Worm (Caenorhabditis elegans) whole organism, late embryonic: Measurements from ENCODE around the gene tmed-13.

Experiments
- C38D4.7 ChIP-seq: fragments of 200-800 bp; sonication (Bioruptor generic); optimal IDR thresholded peaks from 2 replicates; lab custom pipeline; 2018; ENCODE audit warnings: mild to moderate bottlenecking, missing genetic modification characterization, moderate library complexity, missing compliant biosample characterization
- F13H6.1 ChIP-seq: sonication (generic microtip); optimal IDR thresholded peaks from 2 replicates; lab custom pipeline; 2016; ENCODE audit warnings: missing genetic modification characterization, missing compliant biosample characterization
- K09A11.1 ChIP-seq: sonication (generic microtip); optimal IDR thresholded peaks from 2 replicates; lab custom pipeline; 2017; ENCODE audit warnings: antibody characterized with exemption, mild to moderate bottlenecking, missing genetic modification characterization, missing compliant biosample characterization; ENCODE audit not compliant: insufficient read depth
- Y22D7AL.16 ChIP-seq: sonication (generic microtip); optimal IDR thresholded peaks from 2 replicates; lab custom pipeline; 2016; ENCODE audit warnings: missing genetic modification characterization, missing compliant biosample characterization
- ahr-1 ChIP-seq: sonication (generic microtip); optimal IDR thresholded peaks from 2 replicates; lab custom pipeline; 2016; ENCODE audit warnings: missing genetic modification characterization, missing compliant biosample characterization
- ama-1 ChIP-seq: fragments of 150-350 bp; optimal IDR thresholded peaks from 2 replicates; lab custom pipeline; 2014
- ceh-14 ChIP-seq: sonication (generic microtip); optimal IDR thresholded peaks from 2 replicates; lab custom pipeline; 2016; ENCODE audit warnings: missing genotype, missing genetic modification characterization, missing compliant biosample characterization
- ceh-18 ChIP-seq: sonication (generic microtip); optimal IDR thresholded peaks from 2 replicates; lab custom pipeline; 2016; ENCODE audit warnings: missing genetic modification characterization, missing compliant biosample characterization
- ceh-19 ChIP-seq: fragments of 200-800 bp; sonication (Bioruptor generic); optimal IDR thresholded peaks from 2 replicates; lab custom pipeline; 2018; ENCODE audit warnings: mild to moderate bottlenecking, missing genetic modification characterization, missing compliant biosample characterization
- ceh-2 ChIP-seq: sonication (generic microtip); optimal IDR thresholded peaks from 2 replicates; lab custom pipeline; 2016; ENCODE audit warnings: missing genotype, missing genetic modification characterization, missing compliant biosample characterization
- ceh-22 ChIP-seq: sonication (generic microtip); optimal IDR thresholded peaks from 2 replicates; lab custom pipeline; 2017; ENCODE audit warnings: missing biosample characterization, missing genetic modification characterization
- ceh-24 ChIP-seq: sonication (generic microtip); optimal IDR thresholded peaks from 2 replicates; lab custom pipeline; 2016; ENCODE audit warnings: mild to moderate bottlenecking, missing genetic modification characterization, missing compliant biosample characterization
- ceh-30 ChIP-seq: fragments of 150-350 bp; optimal IDR thresholded peaks from 2 replicates; lab custom pipeline; 2014; ENCODE audit warnings: missing biosample characterization, missing genetic modification characterization
- ceh-34 ChIP-seq: sonication (generic microtip); optimal IDR thresholded peaks from 2 replicates; lab custom pipeline; 2016; ENCODE audit warnings: mild to moderate bottlenecking, missing genetic modification characterization, missing compliant biosample characterization
- ceh-45 ChIP-seq: fragments of 200-800 bp; sonication (Bioruptor generic); IDR thresholded peaks from 2 replicates; pipeline ENCODE4 v1.3.6; 2022; ENCODE audit warnings: missing genetic modification reagents, missing genetic modification characterization, missing compliant biosample characterization
- elt-4 ChIP-seq: sonication (generic microtip); optimal IDR thresholded peaks from 2 replicates; lab custom pipeline; 2016; ENCODE audit warnings: missing genetic modification characterization, missing compliant biosample characterization
- ets-4 ChIP-seq: sonication (generic microtip); optimal IDR thresholded peaks from 2 replicates; lab custom pipeline; 2016; ENCODE audit warnings: missing genetic modification characterization, missing compliant biosample characterization
- eyg-1 ChIP-seq: sonication (generic microtip); optimal IDR thresholded peaks from 2 replicates; lab custom pipeline; 2016; ENCODE audit warnings: missing genotype, missing genetic modification characterization, missing compliant biosample characterization
- fkh-6 ChIP-seq: sonication (generic microtip); optimal IDR thresholded peaks from 2 replicates; lab custom pipeline; 2016; ENCODE audit warnings: missing genetic modification characterization, missing compliant biosample characterization
- hlh-13 ChIP-seq: fragments of 200-800 bp; sonication (Bioruptor generic); optimal IDR thresholded peaks from 2 replicates; lab custom pipeline; 2018; ENCODE audit warnings: mild to moderate bottlenecking, missing genetic modification characterization, missing compliant biosample characterization
- hlh-30 ChIP-seq: sonication (generic microtip); optimal IDR thresholded peaks from 2 replicates; lab custom pipeline; 2017; ENCODE audit warnings: antibody characterized with exemption, missing genetic modification characterization, missing compliant biosample characterization; ENCODE audit not compliant: insufficient read depth
- hlh-6 ChIP-seq: sonication (generic microtip); optimal IDR thresholded peaks from 2 replicates; lab custom pipeline; 2016; ENCODE audit warnings: missing genotype, missing genetic modification characterization, missing compliant biosample characterization
- lin-11 ChIP-seq: fragments of 200-800 bp; sonication (Bioruptor generic); optimal IDR thresholded peaks from 2 replicates; lab custom pipeline; 2018; ENCODE audit warnings: mild to moderate bottlenecking, missing genetic modification characterization, missing compliant biosample characterization
- madf-2 ChIP-seq: sonication (generic microtip); optimal IDR thresholded peaks from 2 replicates; lab custom pipeline; 2017; ENCODE audit warnings: missing genetic modification characterization, missing compliant biosample characterization
- mec-3 ChIP-seq: sonication (generic microtip); optimal IDR thresholded peaks from 2 replicates; lab custom pipeline; 2016; ENCODE audit warnings: borderline replicate concordance, missing genetic modification characterization, missing compliant biosample characterization
- nhr-11 ChIP-seq: fragments of 150-350 bp; optimal IDR thresholded peaks from 2 replicates; lab custom pipeline; 2014; ENCODE audit warnings: missing biosample characterization, missing genetic modification characterization
- nhr-232 ChIP-seq: sonication (generic microtip); optimal IDR thresholded peaks from 2 replicates; lab custom pipeline; 2016; ENCODE audit warnings: missing genetic modification characterization, missing compliant biosample characterization
- pag-3 ChIP-seq: sonication (generic microtip); optimal IDR thresholded peaks from 2 replicates; lab custom pipeline; 2016; ENCODE audit warnings: missing compliant biosample characterization, missing genetic modification characterization, borderline replicate concordance
- pat-9 ChIP-seq: fragments of 200-800 bp; sonication (Bioruptor generic); optimal IDR thresholded peaks from 2 replicates; lab custom pipeline; 2018; ENCODE audit warnings: mild to moderate bottlenecking, missing genetic modification characterization, moderate library complexity, missing compliant biosample characterization
- pax-1 ChIP-seq: fragments of 150-350 bp; optimal IDR thresholded peaks from 2 replicates; lab custom pipeline; 2014; ENCODE audit warnings: missing biosample characterization, missing genetic modification characterization
- pha-2 ChIP-seq: sonication (generic microtip); optimal IDR thresholded peaks from 2 replicates; lab custom pipeline; 2017; ENCODE audit warnings: mild to moderate bottlenecking, missing genetic modification characterization, missing compliant biosample characterization
- pha-4 ChIP-seq: fragments of 150-350 bp; optimal IDR thresholded peaks from 2 replicates; lab custom pipeline; 2018; ENCODE audit warnings: missing biosample characterization, missing genetic modification reagents, missing genetic modification characterization
- pros-1 ChIP-seq: fragments of 150-350 bp; optimal IDR thresholded peaks from 2 replicates; lab custom pipeline; 2014; ENCODE audit warnings: missing biosample characterization, missing genetic modification reagents, missing genetic modification characterization
- rnt-1 ChIP-seq: sonication (generic microtip); optimal IDR thresholded peaks from 2 replicates; lab custom pipeline; 2016; ENCODE audit warnings: missing genetic modification characterization, missing compliant biosample characterization
- sdc-2 ChIP-seq: sonication (generic microtip); optimal IDR thresholded peaks from 2 replicates; lab custom pipeline; 2016; ENCODE audit warnings: missing genotype, missing genetic modification characterization, missing compliant biosample characterization
- sox-2 ChIP-seq: fragments of 200-800 bp; sonication (Bioruptor generic); IDR thresholded peaks from 2 replicates; pipeline ENCODE4 v1.3.6; 2022; ENCODE audit warnings: missing genetic modification reagents, missing genetic modification characterization, missing compliant biosample characterization
- syd-9 ChIP-seq: sonication (generic microtip); optimal IDR thresholded peaks from 2 replicates; lab custom pipeline; 2016; ENCODE audit warnings: mild to moderate bottlenecking, missing genetic modification characterization, moderate library complexity, missing compliant biosample characterization
- tbx-7 ChIP-seq: sonication (generic microtip); optimal IDR thresholded peaks from 2 replicates; lab custom pipeline; 2016; ENCODE audit warnings: missing genotype, missing genetic modification characterization, missing compliant biosample characterization
- ttx-3 ChIP-seq: sonication (generic microtip); optimal IDR thresholded peaks from 2 replicates; lab custom pipeline; 2016; ENCODE audit warnings: missing genetic modification reagents, missing genetic modification characterization, missing compliant biosample characterization
- unc-3 ChIP-seq, 2 experiments: fragments of 200-800 bp in 1 of 2; sonication (Bioruptor generic) in 1 of 2; sonication (generic microtip) in 1 of 2; conservative IDR thresholded peaks in 1 of 2; optimal IDR thresholded peaks in 1 of 2; 2 replicates each; pipeline versions ENCODE4 v1.3.6 to Lab custom; 2016 to 2022; ENCODE audit warnings: missing compliant biosample characterization in 2 of 2, missing genetic modification characterization in 2 of 2, missing genetic modification reagents in 1 of 2
- unc-42 ChIP-seq: sonication (generic microtip); optimal IDR thresholded peaks from 2 replicates; lab custom pipeline; 2016; ENCODE audit warnings: missing genotype, missing genetic modification characterization, missing compliant biosample characterization
- unc-55 ChIP-seq: sonication (generic microtip); optimal IDR thresholded peaks from 2 replicates; lab custom pipeline; 2017; ENCODE audit warnings: missing biosample characterization, missing genetic modification reagents, missing genetic modification characterization
- zip-5 ChIP-seq: sonication (generic microtip); optimal IDR thresholded peaks from 2 replicates; lab custom pipeline; 2016; ENCODE audit warnings: missing genetic modification characterization, missing compliant biosample characterization
- ztf-16 ChIP-seq: sonication (generic microtip); optimal IDR thresholded peaks from 2 replicates; lab custom pipeline; 2017; ENCODE audit warnings: missing genetic modification characterization, missing compliant biosample characterization

The tmed-13 gene

ce11 chrIV:6493299-6493698, 22.1 kb upstream of the tmed-13 start, which contains the start of gene Y73B6BL.44:
TSS of gene Y73B6BL.44 (plus strand) at chrIV:6493599.
- no peak for TF ChIP-seq ceh-14 (tag; lab: Kevin White, UChicago)
- TF ChIP-seq fkh-6, result no peak
- TF ChIP-seq elt-4 (tag; lab: Kevin White, UChicago), result no peak
- no peak for TF ChIP-seq ceh-30 (tag; lab: Kevin White, UChicago)
- no peak for TF ChIP-seq ceh-19 (GFP tag; lab: Kevin White, UChicago)
- no peak for TF ChIP-seq ahr-1 (tag; lab: Kevin White, UChicago)
- no peak for TF ChIP-seq pax-1 (tag; lab: Kevin White, UChicago)
- no peak for TF ChIP-seq pros-1 (tag; lab: Kevin White, UChicago)
- TF ChIP-seq unc-3 (GFP tag; conservative IDR thresholded peaks at IDR 0.05; lab: Robert Waterston, UW), result no peak
- no peak for TF ChIP-seq unc-3 (tag; optimal IDR thresholded peaks at IDR 0.05; lab: Kevin White, UChicago)
- no peak for TF ChIP-seq tbx-7 (tag; lab: Kevin White, UChicago)
- TF ChIP-seq ceh-22 (tag; lab: Kevin White, UChicago), result no peak
- TF ChIP-seq madf-2 (tag; lab: Kevin White, UChicago), result no peak
- no peak for TF ChIP-seq unc-55 (GFP tag; lab: Kevin White, UChicago)
- TF ChIP-seq nhr-11 (tag; lab: Kevin White, UChicago), result no peak
- TF ChIP-seq ceh-24 (tag; lab: Kevin White, UChicago), result no peak
- no peak for TF ChIP-seq ztf-16 (tag; lab: Kevin White, UChicago)
- no peak for TF ChIP-seq ets-4 (tag; lab: Kevin White, UChicago)
- TF ChIP-seq, all 69 proteins: peak for 0

- TF ChIP-seq eyg-1 (tag; lab: Kevin White, UChicago) (no peak), unc-3 (GFP tag; conservative IDR thresholded peaks at IDR 0.05; lab: Robert Waterston, UW) (no peak), unc-3 (tag; optimal IDR thresholded peaks at IDR 0.05; lab: Kevin White, UChicago) (no peak), pat-9 (no peak)
These were observed 20.7 kb upstream of the tmed-13 start for ce11 chrIV:6491915-6492314.

- TF ChIP-seq sdc-2 (no peak), pax-1 (tag; lab: Kevin White, UChicago) (no peak), unc-42 (tag; lab: Kevin White, UChicago) (no peak), Y22D7AL.16 (tag; lab: Kevin White, UChicago) (no peak), ttx-3 (tag; lab: Kevin White, UChicago) (no peak), ceh-2 (tag; lab: Kevin White, UChicago) (no peak), rnt-1 (tag; lab: Kevin White, UChicago) (no peak), zip-5 (tag; lab: Kevin White, UChicago) (no peak), eyg-1 (tag; lab: Kevin White, UChicago) (no peak), pag-3 (tag; lab: Kevin White, UChicago) (no peak), K09A11.1 (no peak), pha-2 (tag; lab: Kevin White, UChicago) (no peak), hlh-6 (no peak), C38D4.7 (no peak), ceh-19 (GFP tag; lab: Kevin White, UChicago) (no peak), nhr-232 (tag; lab: Kevin White, UChicago) (no peak), ceh-14 (tag; lab: Kevin White, UChicago) (no peak), unc-3 (GFP tag; conservative IDR thresholded peaks at IDR 0.05; lab: Robert Waterston, UW) (no peak), unc-3 (tag; optimal IDR thresholded peaks at IDR 0.05; lab: Kevin White, UChicago) (no peak)
- TF ChIP-seq, all 69 proteins: peak for 0
These were observed 15.9 kb upstream of the tmed-13 start, which contains the start of gene Y73B6BL.37 for ce11 chrIV:6487047-6487446. TSS of gene Y73B6BL.37 (plus strand) at chrIV:6487347.

DNA sequence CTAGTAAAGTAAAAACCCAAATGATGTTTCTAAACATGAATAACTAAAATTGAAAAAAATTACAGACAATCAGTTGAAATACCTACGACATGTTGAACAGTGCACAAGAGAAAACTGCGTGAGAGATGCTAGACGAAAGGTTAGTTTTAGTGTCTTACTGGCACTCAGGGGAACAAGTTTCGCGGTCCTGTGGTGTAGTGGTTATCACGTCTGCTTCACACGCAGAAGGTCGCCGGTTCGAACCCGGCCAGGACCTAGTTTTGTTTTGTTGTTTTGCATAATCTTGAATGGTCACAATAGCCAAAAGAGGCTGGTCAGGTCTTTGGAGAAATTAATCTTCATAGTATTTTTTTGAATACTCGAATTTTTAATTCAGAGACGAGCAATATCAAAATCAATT, 9.8 kb upstream of the tmed-13 start:
- TF ChIP-seq C38D4.7 (peak; percentile 30), lin-11 (tag; lab: Kevin White, UChicago) (no peak), pat-9 (no peak), pag-3 (tag; lab: Kevin White, UChicago) (no peak), ama-1 (no peak), hlh-30 (no peak), unc-42 (tag; lab: Kevin White, UChicago) (no peak), mec-3 (tag; lab: Kevin White, UChicago) (no peak), sdc-2 (no peak), tbx-7 (tag; lab: Kevin White, UChicago) (no peak), syd-9 (tag; lab: Kevin White, UChicago) (no peak), pha-4 (tag; lab: Kevin White, UChicago) (no peak), ceh-45 (0 out of 2 replicates have a peak, but pooled peaks have one; percentile 46), ceh-34 (tag; lab: Kevin White, UChicago) (no peak), pha-2 (tag; lab: Kevin White, UChicago) (no peak), rnt-1 (tag; lab: Kevin White, UChicago) (no peak), unc-55 (GFP tag; lab: Kevin White, UChicago) (no peak), F13H6.1 (tag; lab: Kevin White, UChicago) (no peak), hlh-13 (GFP tag; lab: Kevin White, UChicago) (no peak), ahr-1 (tag; lab: Kevin White, UChicago) (no peak), sox-2 (GFP tag; lab: Robert Waterston, UW) (no peak), ets-4 (tag; lab: Kevin White, UChicago) (no peak), ceh-18 (tag; lab: Kevin White, UChicago) (no peak), ceh-30 (tag; lab: Kevin White, UChicago) (no peak)
